Worm (Caenorhabditis elegans) whole organism, L3 larva: ENCODE results near the gene srz-78.

Source experiments
- ama-1 ChIP-seq: fragments of 150-350 bp; optimal IDR thresholded peaks from 2 replicates; lab custom pipeline; 2018
- ceh-16 ChIP-seq: sonication (generic microtip); optimal IDR thresholded peaks from 2 replicates; lab custom pipeline; 2017; ENCODE audit warnings: missing biosample characterization, missing genetic modification characterization
- ceh-82 ChIP-seq: fragments of 150-350 bp; optimal IDR thresholded peaks from 2 replicates; lab custom pipeline; 2014; ENCODE audit warnings: missing biosample characterization, missing genetic modification characterization
- ceh-9 ChIP-seq: sonication (generic microtip); optimal IDR thresholded peaks from 2 replicates; lab custom pipeline; 2018; ENCODE audit warnings: missing biosample characterization, missing genetic modification characterization
- egl-27 ChIP-seq: sonication (generic microtip); optimal IDR thresholded peaks from 4 replicates; lab custom pipeline; 2017; ENCODE audit warnings: missing biosample characterization, missing genetic modification reagents, missing genetic modification characterization
- fkh-10 ChIP-seq: sonication (generic microtip); optimal IDR thresholded peaks from 2 replicates; lab custom pipeline; 2017; ENCODE audit warnings: missing biosample characterization, missing genetic modification reagents, missing genetic modification characterization
- fos-1 ChIP-seq: fragments of 150-350 bp; optimal IDR thresholded peaks from 2 replicates; lab custom pipeline; 2014; ENCODE audit warnings: missing biosample characterization, missing genetic modification characterization
- lsy-12 ChIP-seq: sonication (generic microtip); optimal IDR thresholded peaks from 2 replicates; lab custom pipeline; 2016; ENCODE audit warnings: mild to moderate bottlenecking, missing genetic modification characterization, missing compliant biosample characterization
- mml-1 ChIP-seq: fragments of 150-350 bp; sonication (generic microtip); optimal IDR thresholded peaks from 3 replicates; lab custom pipeline; 2014; ENCODE audit warnings: missing biosample characterization, missing genetic modification characterization
- nfya-1 ChIP-seq: sonication (generic microtip); optimal IDR thresholded peaks from 2 replicates; lab custom pipeline; 2017; ENCODE audit warnings: missing genetic modification characterization, mild to moderate bottlenecking, missing compliant biosample characterization, antibody characterized with exemption, moderate library complexity; ENCODE audit not compliant: insufficient read depth
- nhr-11 ChIP-seq: fragments of 150-350 bp; optimal IDR thresholded peaks from 2 replicates; lab custom pipeline; 2014; ENCODE audit warnings: missing biosample characterization, missing genetic modification characterization
- nhr-25 ChIP-seq: sonication (generic microtip); optimal IDR thresholded peaks from 2 replicates; lab custom pipeline; 2017; ENCODE audit warnings: missing biosample characterization, missing genetic modification characterization
- nhr-28 ChIP-seq: fragments of 150-350 bp; optimal IDR thresholded peaks from 2 replicates; lab custom pipeline; 2014; ENCODE audit warnings: missing biosample characterization, missing genetic modification characterization
- pha-4 ChIP-seq: fragments of 150-350 bp; optimal IDR thresholded peaks from 2 replicates; lab custom pipeline; 2014; ENCODE audit warnings: missing biosample characterization, missing genetic modification reagents, missing genetic modification characterization

- TF ChIP-seq fkh-10 (no peak), ceh-16 (tag; lab: Kevin White, UChicago) (no peak), ceh-82 (tag; lab: Kevin White, UChicago) (no peak), fos-1 (tag; lab: Kevin White, UChicago) (no peak), mml-1 (tag; lab: Kevin White, UChicago) (no peak), lsy-12 (tag; lab: Kevin White, UChicago) (no peak), nfya-1 (no peak), egl-27 (tag; lab: Kevin White, UChicago) (no peak), ama-1 (lab: Kevin White, UChicago) (no peak), nhr-28 (tag; lab: Kevin White, UChicago) (no peak), pha-4 (no peak), nhr-11 (tag; lab: Kevin White, UChicago) (no peak), nhr-25 (tag; lab: Kevin White, UChicago) (no peak), ceh-9 (tag; lab: Kevin White, UChicago) (no peak)
These were observed 28.3 kb upstream of the srz-78 start, which contains the start of gene F58E2.4 for ce11 chrIV:3463254-3463653.
